Fruit fly (Drosophila melanogaster) whole organism, wandering third instar larva: Measurements from ENCODE around the gene CG12439.

Experiments
- CG9705 ChIP-seq: fragments of 200-800 bp; sonication (Bioruptor generic); optimal IDR thresholded peaks from 2 replicates; lab custom pipeline; 2018; ENCODE audit warnings: missing biosample characterization, mild to moderate bottlenecking, missing genetic modification characterization
- Dif ChIP-seq: fragments of 200-275, 200-300 bp; sonication (Bioruptor generic); optimal IDR thresholded peaks from 2 replicates; lab custom pipeline; 2018; ENCODE audit warnings: missing biosample characterization, missing genetic modification characterization; ENCODE audit not compliant: partially characterized antibody
- GATAd ChIP-seq: sonication (Bioruptor generic); optimal IDR thresholded peaks from 2 replicates; lab custom pipeline; 2016; ENCODE audit warnings: missing biosample characterization, missing genetic modification characterization
- HLH106 ChIP-seq: fragments of 200-800 bp; optimal IDR thresholded peaks from 3 replicates; lab custom pipeline; 2019; ENCODE audit warnings: missing biosample characterization, mild to moderate bottlenecking, missing genetic modification characterization, moderate library complexity
- Hnf4 ChIP-seq: fragments of 200-800 bp; sonication (Bioruptor generic); optimal IDR thresholded peaks from 2 replicates; lab custom pipeline; 2016; ENCODE audit warnings: missing biosample characterization, mild to moderate bottlenecking, missing genetic modification characterization
- Hr78 ChIP-seq: fragments of >200 bp; optimal IDR thresholded peaks from 2 replicates; lab custom pipeline; 2017; ENCODE audit warnings: missing biosample characterization, missing genetic modification characterization
- Rel ChIP-seq, 2 experiments: fragments of 200-800 bp; sonication (Bioruptor generic) in 1 of 2; optimal IDR thresholded peaks; 2 replicates in 1 of 2; 3 replicates in 1 of 2; lab custom pipeline; 2016 to 2019; ENCODE audit warnings: mild to moderate bottlenecking in 2 of 2, missing biosample characterization in 2 of 2, missing genetic modification characterization in 2 of 2, moderate library complexity in 1 of 2
- br ChIP-seq: fragments of 200-800 bp; sonication (Bioruptor generic); optimal IDR thresholded peaks from 2 replicates; lab custom pipeline; 2016; ENCODE audit warnings: missing biosample characterization, missing genetic modification characterization
- dsf ChIP-seq: sonication (Bioruptor generic); optimal IDR thresholded peaks from 2 replicates; lab custom pipeline; 2016; ENCODE audit warnings: missing biosample characterization, missing genetic modification characterization, borderline replicate concordance
- lola ChIP-seq: fragments of >200 bp; optimal IDR thresholded peaks from 2 replicates; lab custom pipeline; 2017; ENCODE audit warnings: missing biosample characterization, missing genetic modification characterization
- psq ChIP-seq: fragments of 200-800 bp; sonication (Bioruptor generic); optimal IDR thresholded peaks from 3 replicates; lab custom pipeline; 2017; ENCODE audit warnings: missing biosample characterization, mild to moderate bottlenecking, missing genetic modification characterization, moderate library complexity
- usp ChIP-seq: fragments of >200 bp; optimal IDR thresholded peaks from 2 replicates; lab custom pipeline; 2017; ENCODE audit warnings: missing biosample characterization, missing genetic modification characterization

dm6 chr2L:9122371-9122770 is 45.5 kb downstream of the CG12439 start:
- TF ChIP-seq lola (no peak), CG9705 (no peak), br (GFP tag; lab: Kevin White, UChicago) (no peak), psq (GFP tag; lab: Kevin White, UChicago) (no peak), usp (GFP tag; lab: Kevin White, UChicago) (no peak), GATAd (GFP tag; lab: Kevin White, UChicago) (no peak), HLH106 (tag; lab: Kevin White, UChicago) (no peak), Hnf4 (GFP tag; lab: Kevin White, UChicago) (no peak), Dif (no peak), dsf (no peak), Hr78 (GFP tag; lab: Kevin White, UChicago) (no peak), Rel (GFP tag; optimal IDR thresholded peaks at IDR 0.05; lab: Kevin White, UChicago) (no peak), Rel (tag; optimal IDR thresholded peaks at IDR 0.05; lab: Kevin White, UChicago) (no peak)
